Worm (Caenorhabditis elegans) whole organism, young adult: ENCODE measurements around the gene mig-13.

Experiments used
- F49E8.2 ChIP-seq: sonication (generic microtip); optimal IDR thresholded peaks from 3 replicates; lab custom pipeline; 2017; ENCODE audit warnings: missing genetic modification characterization, mild to moderate bottlenecking, missing compliant biosample characterization, antibody characterized with exemption, moderate library complexity; ENCODE audit not compliant: insufficient read depth
- K12H6.12 ChIP-seq: fragments of 200-800 bp; sonication (Bioruptor generic); optimal IDR thresholded peaks from 2 replicates; lab custom pipeline; 2018; ENCODE audit warnings: mild to moderate bottlenecking, missing genetic modification characterization, missing compliant biosample characterization
- chd-7 ChIP-seq: sonication (generic microtip); optimal IDR thresholded peaks from 2 replicates; lab custom pipeline; 2016; ENCODE audit warnings: mild to moderate bottlenecking, missing genetic modification characterization, moderate library complexity, missing compliant biosample characterization
- pha-4 ChIP-seq: fragments of 150-350 bp; sonication (generic microtip); optimal IDR thresholded peaks from 2 replicates; lab custom pipeline; 2014; ENCODE audit warnings: missing biosample characterization, missing genetic modification reagents, missing genetic modification characterization
- tbx-9 ChIP-seq: sonication (generic microtip); optimal IDR thresholded peaks from 2 replicates; lab custom pipeline; 2016; ENCODE audit warnings: borderline replicate concordance, missing genetic modification characterization, inconsistent platforms, missing compliant biosample characterization

- TF ChIP-seq chd-7 (tag; lab: Kevin White, UChicago) (no peak), tbx-9 (tag; lab: Kevin White, UChicago) (no peak), K12H6.12 (no peak), F49E8.2 (tag; lab: Kevin White, UChicago) (no peak), pha-4 (no peak)
Observed at ce11 chrX:4759718-4760117, 40.2 kb downstream of the mig-13 start.
